Fruit fly (Drosophila melanogaster) whole organism, embryonic: ENCODE data around the gene Ctr1A.

ENCODE experiments used
- Blimp-1 ChIP-seq: fragments of 200-800 bp; sonication (Bioruptor generic); optimal IDR thresholded peaks from 3 replicates; lab custom pipeline; 2018; ENCODE audit warnings: missing biosample characterization, missing genetic modification characterization, mild to moderate bottlenecking, moderate library complexity, missing genetic modification reagents
- CG10209 ChIP-seq: fragments of 200-800 bp; sonication (Bioruptor generic); optimal IDR thresholded peaks from 3 replicates; lab custom pipeline; 2017; ENCODE audit warnings: missing biosample characterization, mild to moderate bottlenecking, missing genetic modification characterization, missing genetic modification reagents
- CG10267 ChIP-seq: fragments of 200-800 bp; sonication (Bioruptor generic); optimal IDR thresholded peaks from 2 replicates; lab custom pipeline; 2018; ENCODE audit warnings: missing biosample characterization, mild to moderate bottlenecking, missing genetic modification characterization, moderate library complexity
- CG10543 ChIP-seq: fragments of 200-800 bp; sonication (Bioruptor generic); optimal IDR thresholded peaks from 3 replicates; lab custom pipeline; 2017; ENCODE audit warnings: missing biosample characterization, mild to moderate bottlenecking, missing genetic modification characterization, moderate library complexity
- CG10565 ChIP-seq: fragments of 200-800 bp; sonication (Bioruptor generic); optimal IDR thresholded peaks from 3 replicates; lab custom pipeline; 2016; ENCODE audit warnings: missing biosample characterization, mild to moderate bottlenecking, missing genetic modification characterization
- CG11398 ChIP-seq: fragments of 200-800 bp; sonication (Bioruptor generic); optimal IDR thresholded peaks from 2 replicates; lab custom pipeline; 2016; ENCODE audit warnings: missing biosample characterization, missing genetic modification characterization
- CG11504 ChIP-seq: fragments of 200-800 bp; sonication (Bioruptor generic); optimal IDR thresholded peaks from 3 replicates; lab custom pipeline; 2019; ENCODE audit warnings: missing biosample characterization, mild to moderate bottlenecking, missing genetic modification characterization, moderate library complexity
- CG13624 ChIP-seq: fragments of 200-800 bp; sonication (Bioruptor generic); optimal IDR thresholded peaks from 2 replicates; lab custom pipeline; 2016; ENCODE audit warnings: missing biosample characterization, missing genetic modification characterization
- CG17361 ChIP-seq: fragments of 200-800 bp; sonication (Bioruptor generic); IDR thresholded peaks from 3 replicates; pipeline ENCODE4 v1.3.6; 2022; ENCODE audit warnings: missing biosample characterization, missing genetic modification characterization
- CG18599 ChIP-seq: fragments of 200-800 bp; sonication (Bioruptor generic); optimal IDR thresholded peaks from 3 replicates; lab custom pipeline; 2017; ENCODE audit warnings: missing biosample characterization, missing genetic modification characterization, mild to moderate bottlenecking, moderate library complexity, missing genetic modification reagents
- CG2120 ChIP-seq: fragments of 200-800 bp; sonication (Bioruptor generic); optimal IDR thresholded peaks from 3 replicates; lab custom pipeline; 2016; ENCODE audit warnings: missing biosample characterization, missing genetic modification characterization
- CG31224 ChIP-seq: fragments of 200-800 bp; sonication (Bioruptor generic); IDR thresholded peaks from 2 replicates; pipeline ENCODE4 v1.3.6; 2022; ENCODE audit warnings: missing biosample characterization, missing genetic modification characterization
- CG31441 ChIP-seq: fragments of 200-800 bp; sonication (Bioruptor generic); IDR thresholded peaks from 2 replicates; pipeline ENCODE4 v1.3.6; 2022; ENCODE audit warnings: missing biosample characterization, missing genetic modification characterization
- CG3407 ChIP-seq: fragments of 200-800 bp; sonication (Bioruptor generic); optimal IDR thresholded peaks from 2 replicates; lab custom pipeline; 2018; ENCODE audit warnings: missing biosample characterization, mild to moderate bottlenecking, missing genetic modification characterization
- CG3995 ChIP-seq: fragments of 200-800 bp; sonication (Bioruptor generic); optimal IDR thresholded peaks from 3 replicates; lab custom pipeline; 2016; ENCODE audit warnings: missing biosample characterization, missing genetic modification characterization
- CG4707 ChIP-seq: fragments of 200-800 bp; sonication (Bioruptor generic); optimal IDR thresholded peaks from 2 replicates; lab custom pipeline; 2018; ENCODE audit warnings: missing biosample characterization, mild to moderate bottlenecking, missing genetic modification characterization, moderate library complexity
- CG7556 ChIP-seq: fragments of 200-800 bp; sonication (Bioruptor generic); optimal IDR thresholded peaks from 2 replicates; lab custom pipeline; 2017; ENCODE audit warnings: missing biosample characterization, mild to moderate bottlenecking, missing genetic modification characterization
- CG8944 ChIP-seq: fragments of 200-800 bp; sonication (Bioruptor generic); optimal IDR thresholded peaks from 3 replicates; lab custom pipeline; 2016; ENCODE audit warnings: missing biosample characterization, missing genetic modification characterization
- CG9215 ChIP-seq: fragments of 200-800 bp; sonication (Bioruptor generic); IDR thresholded peaks from 2 replicates; pipeline ENCODE4 v1.3.6; 2022; ENCODE audit warnings: missing biosample characterization, missing genetic modification characterization
- CG9727 ChIP-seq: fragments of 200-800 bp; sonication (Bioruptor generic); optimal IDR thresholded peaks from 3 replicates; lab custom pipeline; 2017; ENCODE audit warnings: missing biosample characterization, mild to moderate bottlenecking, missing genetic modification characterization
- CoRest ChIP-seq: fragments of 200-800 bp; sonication (Bioruptor generic); optimal IDR thresholded peaks from 3 replicates; lab custom pipeline; 2018; ENCODE audit warnings: missing biosample characterization, mild to moderate bottlenecking, missing genetic modification characterization, moderate library complexity
- HLH4C ChIP-seq: fragments of 200-800 bp; sonication (Bioruptor generic); IDR thresholded peaks from 3 replicates; pipeline ENCODE4 v1.3.6; 2022; ENCODE audit warnings: missing biosample characterization, missing genetic modification characterization; ENCODE audit not compliant: partially characterized antibody
- HLH54F ChIP-seq: fragments of 200-800 bp; sonication (Bioruptor generic); optimal IDR thresholded peaks from 3 replicates; lab custom pipeline; 2016; ENCODE audit warnings: missing biosample characterization, missing genetic modification characterization
- Mad ChIP-seq: fragments of 200-800 bp; sonication (Bioruptor generic); optimal IDR thresholded peaks from 2 replicates; lab custom pipeline; 2016; ENCODE audit warnings: missing biosample characterization, missing genetic modification characterization
- NFAT ChIP-seq: fragments of 200-800 bp; sonication (Bioruptor generic); IDR thresholded peaks from 2 replicates; pipeline ENCODE4 v1.3.6; 2022; ENCODE audit warnings: missing biosample characterization, missing genetic modification characterization
- NK7.1 ChIP-seq: fragments of 200-800 bp; sonication (Bioruptor generic); optimal IDR thresholded peaks from 3 replicates; lab custom pipeline; 2016; ENCODE audit warnings: missing biosample characterization, missing genetic modification characterization
- Optix ChIP-seq: fragments of 200-800 bp; sonication (Bioruptor generic); IDR thresholded peaks from 3 replicates; pipeline ENCODE4 v1.3.6; 2022; ENCODE audit warnings: missing biosample characterization, missing genetic modification characterization
- chn ChIP-seq: fragments of 200-800 bp; sonication (Bioruptor generic); optimal IDR thresholded peaks from 2 replicates; lab custom pipeline; 2016; ENCODE audit warnings: missing biosample characterization, missing genetic modification characterization
- crp ChIP-seq, 2 experiments: fragments of 200-800 bp; sonication (Bioruptor generic); optimal IDR thresholded peaks; 2 replicates in 1 of 2; 3 replicates in 1 of 2; lab custom pipeline; 2017; ENCODE audit warnings: missing biosample characterization in 2 of 2, missing genetic modification characterization in 2 of 2, mild to moderate bottlenecking in 1 of 2, moderate library complexity in 1 of 2
- dpn ChIP-seq, 2 experiments: fragments of 200-800 bp; sonication (Bioruptor generic); optimal IDR thresholded peaks; 3 replicates each; lab custom pipeline; 2016; ENCODE audit warnings: missing biosample characterization in 2 of 2, missing genetic modification characterization in 2 of 2
- fd3F ChIP-seq: fragments of 200-800 bp; sonication (Bioruptor generic); optimal IDR thresholded peaks from 2 replicates; lab custom pipeline; 2018; ENCODE audit warnings: missing biosample characterization, mild to moderate bottlenecking, missing genetic modification characterization, moderate library complexity
- gem ChIP-seq: fragments of 200-800 bp; sonication (Bioruptor generic); optimal IDR thresholded peaks from 2 replicates; lab custom pipeline; 2019; ENCODE audit warnings: missing biosample characterization, mild to moderate bottlenecking, missing genetic modification characterization, moderate library complexity
- her ChIP-seq: fragments of 200-800 bp; sonication (Bioruptor generic); optimal IDR thresholded peaks from 2 replicates; lab custom pipeline; 2016; ENCODE audit warnings: missing biosample characterization, missing genetic modification characterization
- ind ChIP-seq: fragments of 200-800 bp; sonication (Bioruptor generic); optimal IDR thresholded peaks from 3 replicates; lab custom pipeline; 2016; ENCODE audit warnings: missing biosample characterization, missing genetic modification characterization
- lilli ChIP-seq: fragments of 200-800 bp; sonication (Bioruptor generic); optimal IDR thresholded peaks from 3 replicates; lab custom pipeline; 2016; ENCODE audit warnings: missing biosample characterization, missing genetic modification characterization
- oc ChIP-seq: fragments of 200-800 bp; sonication (Bioruptor generic); optimal IDR thresholded peaks from 2 replicates; lab custom pipeline; 2018; ENCODE audit warnings: missing biosample characterization, mild to moderate bottlenecking, missing genetic modification characterization, moderate library complexity
- onecut ChIP-seq: fragments of 200-800 bp; sonication (Bioruptor generic); IDR thresholded peaks from 2 replicates; pipeline ENCODE4 v1.3.6; 2022; ENCODE audit warnings: missing biosample characterization, missing genetic modification characterization
- pan ChIP-seq, 4 experiments: fragments of >200 bp in 3 of 4; fragments of 200-800 bp in 1 of 4; sonication (Bioruptor generic) in 1 of 4; optimal IDR thresholded peaks in 3 of 4; IDR thresholded peaks in 1 of 4; 2 replicates each; pipeline versions ENCODE4 v1.3.6 to Lab custom; 2017 to 2022; ENCODE audit warnings: missing biosample characterization in 2 of 4, missing genetic modification characterization in 2 of 4, mixed read lengths in 1 of 4
- prd ChIP-seq, 3 experiments: fragments of >200 bp in 2 of 3; fragments of 200-800 bp in 1 of 3; sonication (Bioruptor generic) in 1 of 3; optimal IDR thresholded peaks in 2 of 3; IDR thresholded peaks in 1 of 3; 2 replicates in 2 of 3; 3 replicates in 1 of 3; pipeline versions ENCODE4 v1.3.6 to Lab custom; 2017 to 2022; ENCODE audit warnings: missing biosample characterization in 1 of 3, missing genetic modification characterization in 1 of 3
- pros ChIP-seq: fragments of 200-800 bp; sonication (Bioruptor generic); optimal IDR thresholded peaks from 3 replicates; lab custom pipeline; 2019; ENCODE audit warnings: missing biosample characterization, mild to moderate bottlenecking, missing genetic modification characterization, moderate library complexity
- ro ChIP-seq: fragments of 200-800 bp; sonication (Bioruptor generic); IDR thresholded peaks from 2 replicates; pipeline ENCODE4 v1.3.6; 2022; ENCODE audit warnings: missing biosample characterization, missing genetic modification characterization
- so ChIP-seq: fragments of 200-800 bp; sonication (Bioruptor generic); IDR thresholded peaks from 3 replicates; pipeline ENCODE4 v1.3.6; 2022; ENCODE audit warnings: missing biosample characterization, missing genetic modification characterization
- tgo ChIP-seq: fragments of 200-800 bp; sonication (Bioruptor generic); IDR thresholded peaks from 3 replicates; pipeline ENCODE4 v1.3.6; 2022; ENCODE audit warnings: missing biosample characterization, missing genetic modification characterization
- tna ChIP-seq: fragments of 200-800 bp; sonication (Bioruptor generic); IDR thresholded peaks from 2 replicates; pipeline ENCODE4 v1.3.6; 2022; ENCODE audit warnings: missing biosample characterization, missing genetic modification characterization; ENCODE audit not compliant: partially characterized antibody
- unpg ChIP-seq: fragments of 200-800 bp; sonication (Bioruptor generic); optimal IDR thresholded peaks from 3 replicates; lab custom pipeline; 2018; ENCODE audit warnings: missing biosample characterization, mild to moderate bottlenecking, missing genetic modification characterization, moderate library complexity
- zen2 ChIP-seq: fragments of 200-800 bp; sonication (Bioruptor generic); IDR thresholded peaks from 3 replicates; pipeline ENCODE4 v1.3.6; 2022; ENCODE audit warnings: missing biosample characterization, missing genetic modification characterization; ENCODE audit not compliant: partially characterized antibody
- zfh1 ChIP-seq: fragments of 200-800 bp; sonication (Bioruptor generic); IDR thresholded peaks from 3 replicates; pipeline ENCODE4 v1.3.6; 2022; ENCODE audit warnings: missing biosample characterization, missing genetic modification characterization

The Ctr1A gene

DNA sequence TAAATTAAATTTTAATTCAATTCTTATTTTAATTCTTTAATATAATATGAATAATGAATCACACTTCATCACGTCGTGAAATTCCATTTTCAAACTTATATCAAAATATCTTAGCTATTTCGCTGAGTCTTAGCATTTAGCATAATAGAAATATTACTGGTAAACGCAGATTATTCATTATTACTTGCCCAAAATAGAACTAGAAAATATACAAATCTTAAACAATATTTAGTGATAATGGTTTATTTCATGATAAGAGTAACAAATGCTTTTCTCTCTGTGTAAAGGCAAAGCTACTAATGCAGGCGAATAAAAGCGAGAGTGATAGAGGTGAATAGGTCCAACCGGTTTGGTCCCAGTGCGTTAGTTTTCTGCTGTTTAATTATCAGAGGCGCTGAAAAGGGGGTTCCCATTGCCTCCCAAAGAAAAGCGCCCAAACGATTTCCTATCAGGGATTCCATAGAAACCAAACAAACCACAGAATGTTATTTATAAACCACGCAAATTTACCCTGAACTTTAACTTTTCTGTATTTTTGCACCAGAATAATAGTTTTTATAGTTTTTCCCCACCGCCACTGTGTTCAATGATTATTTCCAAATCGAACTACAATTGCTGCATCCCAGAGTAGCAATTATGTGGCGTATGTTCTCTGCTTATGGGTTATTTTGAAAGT lies 1.6 kb downstream of the Ctr1A start (continued):
- TF ChIP-seq CG3407 (GFP tag; lab: Kevin White, UChicago), result no peak
- no peak for TF ChIP-seq CG10543 (GFP tag; lab: Kevin White, UChicago)
- peak; percentile 83 for TF ChIP-seq CG11504
- peak; percentile 37 for TF ChIP-seq CG8944
- no peak for TF ChIP-seq HLH4C (GFP tag; lab: Robert Waterston, UW)
- TF ChIP-seq oc (tag; lab: Kevin White, UChicago), result peak; percentile 9
- peak; percentile 58; the same call in 1 of the 3 replicates for TF ChIP-seq CG17361 (GFP tag; lab: Robert Waterston, UW)
- TF ChIP-seq zfh1, result no peak
- no peak for TF ChIP-seq CG3995 (GFP tag; lab: Kevin White, UChicago)
- TF ChIP-seq gem, result peak; percentile 58
- TF ChIP-seq dpn (GFP tag; optimal IDR thresholded peaks at IDR 0.05; lab: Kevin White, UChicago), result peak; percentile 30 to 58
- peak; percentile 30 for TF ChIP-seq lilli
- peak; percentile 49 for TF ChIP-seq CG18599 (GFP tag; lab: Kevin White, UChicago)
- TF ChIP-seq Blimp-1, result peak; percentile 97
- peak; percentile 12 for TF ChIP-seq HLH54F (GFP tag; lab: Kevin White, UChicago)
- peak; percentile 25 for TF ChIP-seq CoRest
- TF ChIP-seq ro (GFP tag; lab: Robert Waterston, UW), result no peak
- TF ChIP-seq NK7.1 (GFP tag; lab: Kevin White, UChicago), result peak; percentile 8
- peak; percentile 49; the same call in 2 of the 3 replicates for TF ChIP-seq tgo (GFP tag; lab: Robert Waterston, UW)
- no peak for TF ChIP-seq CG9727 (GFP tag; lab: Kevin White, UChicago)
- 0 out of 2 replicates have a peak, but pooled peaks have one; percentile 47 for TF ChIP-seq NFAT
- no peak for TF ChIP-seq CG10565 (GFP tag; lab: Kevin White, UChicago)
- peak; percentile 17 for TF ChIP-seq CG13624 (GFP tag; lab: Kevin White, UChicago)
- peak; percentile 16 for TF ChIP-seq CG11398 (GFP tag; lab: Kevin White, UChicago)
- TF ChIP-seq Optix (GFP tag; lab: Robert Waterston, UW), result peak; percentile 68; the same call in 2 of the 3 replicates
- TF ChIP-seq CG31224, result 0 out of 2 replicates have a peak, but pooled peaks have one; percentile 8
- TF ChIP-seq Mad (GFP tag; lab: Kevin White, UChicago), result peak; percentile 35
- peak; percentile 2 for TF ChIP-seq CG10267 (tag; lab: Kevin White, UChicago)
- TF ChIP-seq crp (GFP tag; optimal IDR thresholded peaks at IDR 0.05; lab: Kevin White, UChicago), result no peak
- peak; percentile 21 for TF ChIP-seq onecut
- TF ChIP-seq CG4707 (GFP tag; lab: Kevin White, UChicago), result no peak
- peak; percentile 12 for TF ChIP-seq chn
- TF ChIP-seq prd (optimal IDR thresholded peaks at IDR 0.05; lab: Kevin White, UChicago), result no peak
- TF ChIP-seq prd (GFP tag; IDR thresholded peaks at IDR 0.05; lab: Robert Waterston, UW), result peak; percentile 55; the same call in 2 of the 3 replicates
- TF ChIP-seq zen2 (GFP tag; lab: Robert Waterston, UW), result no peak
- no peak for TF ChIP-seq pan (optimal IDR thresholded peaks at IDR 0.05; lab: Kevin White, UChicago)
- peak in 1 of 2 experiments; percentile 61 for TF ChIP-seq pan (GFP tag; optimal IDR thresholded peaks at IDR 0.05 in 1 of 2, IDR thresholded peaks at IDR 0.05 in 1 of 2)
- peak; percentile 60 for TF ChIP-seq ind
- TF ChIP-seq so (GFP tag; lab: Robert Waterston, UW), result peak; percentile 49; the same call in 1 of the 3 replicates
- peak; percentile 18 for TF ChIP-seq CG10209 (GFP tag; lab: Kevin White, UChicago)
- peak; percentile 35 for TF ChIP-seq fd3F (GFP tag; lab: Kevin White, UChicago)
- no peak for TF ChIP-seq pros (GFP tag; lab: Kevin White, UChicago)
- peak; percentile 46 for TF ChIP-seq CG31441
- TF ChIP-seq CG9215 (GFP tag; lab: Robert Waterston, UW), result peak; percentile 41; the same call in 1 of the 2 replicates
- peak; percentile 52 for TF ChIP-seq CG2120 (GFP tag; lab: Kevin White, UChicago)
- TF ChIP-seq unpg (GFP tag; lab: Kevin White, UChicago), result peak; percentile 20
- no peak for TF ChIP-seq tna
- TF ChIP-seq CG7556 (GFP tag; lab: Kevin White, UChicago), result peak; percentile 43
- peak; percentile 51 for TF ChIP-seq her
